Worm (Caenorhabditis elegans) whole organism, midembryonic: ENCODE measurements around the gene nars-2.

Experiments used
- T22C8.4 ChIP-seq: fragments of 200-800 bp; sonication (Bioruptor generic); IDR thresholded peaks from 2 replicates; pipeline ENCODE4 v1.3.6; 2022; ENCODE audit warnings: missing genetic modification characterization, missing compliant biosample characterization
- cog-1 ChIP-seq: sonication (generic microtip); optimal IDR thresholded peaks from 2 replicates; lab custom pipeline; 2016; ENCODE audit warnings: missing genetic modification characterization, missing compliant biosample characterization
- flt-1 ChIP-seq: fragments of 200-800 bp; sonication (Bioruptor generic); IDR thresholded peaks from 2 replicates; pipeline ENCODE4 v1.3.6; 2022; ENCODE audit warnings: missing genetic modification characterization, missing compliant biosample characterization
- klf-2 ChIP-seq: fragments of 200-800 bp; sonication (Bioruptor generic); conservative IDR thresholded peaks from 2 replicates; pipeline ENCODE4 v1.3.6; 2022; ENCODE audit warnings: missing genetic modification reagents, missing genetic modification characterization, missing compliant biosample characterization
- med-1 ChIP-seq: sonication (generic microtip); optimal IDR thresholded peaks from 2 replicates; lab custom pipeline; 2017; ENCODE audit warnings: missing genetic modification characterization, mild to moderate bottlenecking, missing compliant biosample characterization, antibody characterized with exemption, missing genetic modification reagents; ENCODE audit not compliant: insufficient read depth
- ztf-29 ChIP-seq: fragments of 200-800 bp; sonication (Bioruptor generic); IDR thresholded peaks from 2 replicates; pipeline ENCODE4 v1.3.6; 2022; ENCODE audit warnings: missing genetic modification reagents, missing genetic modification characterization, missing compliant biosample characterization

- TF ChIP-seq T22C8.4 (GFP tag; lab: Robert Waterston, UW) (no peak), flt-1 (GFP tag; lab: Robert Waterston, UW) (no peak), med-1 (no peak), ztf-29 (no peak), klf-2 (no peak), cog-1 (tag; lab: Kevin White, UChicago) (no peak)
Measured at ce11 chrIII:11524073-11524472, 23.5 kb upstream of the nars-2 start.
